Worm (Caenorhabditis elegans): Measurements from ENCODE around the gene srb-1.

- no peak for TF ChIP-seq pha-4 (tag; optimal IDR thresholded peaks at IDR 0.05)
- TF ChIP-seq ceh-19 (GFP tag; optimal IDR thresholded peaks at IDR 0.05) = no peak
- no peak for TF ChIP-seq lin-11 (tag; optimal IDR thresholded peaks at IDR 0.05)
- TF ChIP-seq mec-3 (tag; optimal IDR thresholded peaks at IDR 0.05; ENCODE audit: borderline replicate concordance) = no peak
- TF ChIP-seq lim-6 (tag; optimal IDR thresholded peaks at IDR 0.05) = no peak
- no peak for TF ChIP-seq K02D7.2 (tag; optimal IDR thresholded peaks at IDR 0.05)
- TF ChIP-seq gmeb-2 (tag; optimal IDR thresholded peaks at IDR 0.05) = no peak
- TF ChIP-seq ceh-24 (tag; optimal IDR thresholded peaks at IDR 0.05) = no peak
- no peak for TF ChIP-seq fkh-10 (GFP tag; optimal IDR thresholded peaks at IDR 0.05)
- no peak for TF ChIP-seq tbx-2 (tag; optimal IDR thresholded peaks at IDR 0.05)
Measured at ce11 chrII:5172451-5172850, 1.6 kb upstream of the srb-1 start, which contains the start of gene C27D6.1.
